Worm (Caenorhabditis elegans) whole organism, young adult: ENCODE results near the gene T24A6.20.
A peak's percentile ranks its signal among the peaks of the same experiment; 100 is the strongest.

ENCODE experiments used
- B0019.2 ChIP-seq: fragments of 200-800 bp; sonication (Bioruptor generic); conservative IDR thresholded peaks from 2 replicates; pipeline ENCODE4 v1.3.6; 2022; ENCODE audit warnings: missing genetic modification reagents, missing genetic modification characterization, missing compliant biosample characterization
- C06A6.2 ChIP-seq: fragments of 200-800 bp; sonication (Bioruptor generic); conservative IDR thresholded peaks from 2 replicates; pipeline ENCODE4 v1.3.6; 2022; ENCODE audit warnings: missing genetic modification characterization, missing compliant biosample characterization
- D2030.7 ChIP-seq: fragments of 200-800 bp; sonication (Bioruptor generic); IDR thresholded peaks from 2 replicates; pipeline ENCODE4 v1.3.6; 2022; ENCODE audit warnings: missing genetic modification reagents, missing genetic modification characterization, missing compliant biosample characterization
- F10E7.11 ChIP-seq: sonication (generic microtip); optimal IDR thresholded peaks from 2 replicates; lab custom pipeline; 2017; ENCODE audit warnings: mild to moderate bottlenecking, missing genetic modification characterization, moderate library complexity, missing compliant biosample characterization
- F33H1.4 ChIP-seq: fragments of 200-800 bp; sonication (Bioruptor generic); IDR thresholded peaks from 2 replicates; pipeline ENCODE4 v1.3.6; 2022; ENCODE audit warnings: missing genetic modification reagents, missing genetic modification characterization, missing compliant biosample characterization
- F37B4.10 ChIP-seq: fragments of 200-800 bp; sonication (Bioruptor generic); IDR thresholded peaks from 2 replicates; pipeline ENCODE4 v1.3.6; 2022; ENCODE audit warnings: missing genetic modification characterization, missing compliant biosample characterization
- F49E8.2 ChIP-seq: sonication (generic microtip); optimal IDR thresholded peaks from 3 replicates; lab custom pipeline; 2017; ENCODE audit warnings: missing genetic modification characterization, mild to moderate bottlenecking, missing compliant biosample characterization, antibody characterized with exemption, moderate library complexity; ENCODE audit not compliant: insufficient read depth
- F52B5.7 ChIP-seq: sonication (generic microtip); optimal IDR thresholded peaks from 2 replicates; lab custom pipeline; 2016; ENCODE audit warnings: mild to moderate bottlenecking, missing genetic modification characterization, missing compliant biosample characterization
- T26A5.8 ChIP-seq: sonication (generic microtip); optimal IDR thresholded peaks from 2 replicates; lab custom pipeline; 2016; ENCODE audit warnings: missing genetic modification characterization, missing compliant biosample characterization
- ZK185.1 ChIP-seq: sonication (generic microtip); optimal IDR thresholded peaks from 2 replicates; lab custom pipeline; 2016; ENCODE audit warnings: mild to moderate bottlenecking, missing genetic modification characterization, missing compliant biosample characterization; ENCODE audit not compliant: poor library complexity, severe bottlenecking
- atf-7 ChIP-seq: sonication (generic microtip); optimal IDR thresholded peaks from 2 replicates; lab custom pipeline; 2017; ENCODE audit warnings: mild to moderate bottlenecking, missing genetic modification characterization, missing compliant biosample characterization
- athp-1 ChIP-seq: sonication (generic microtip); optimal IDR thresholded peaks from 2 replicates; lab custom pipeline; 2017; ENCODE audit warnings: mild to moderate bottlenecking, missing genetic modification characterization, missing compliant biosample characterization
- attf-3 ChIP-seq: fragments of 200-800 bp; sonication (Bioruptor generic); conservative IDR thresholded peaks from 2 replicates; pipeline ENCODE4 v1.3.6; 2022; ENCODE audit warnings: missing genetic modification reagents, missing genetic modification characterization, missing compliant biosample characterization
- cebp-2 ChIP-seq: fragments of 200-800 bp; sonication (Bioruptor generic); IDR thresholded peaks from 2 replicates; pipeline ENCODE4 v1.3.6; 2022; ENCODE audit warnings: missing genetic modification characterization, missing compliant biosample characterization
- ceh-79 ChIP-seq: sonication (generic microtip); optimal IDR thresholded peaks from 2 replicates; lab custom pipeline; 2017; ENCODE audit warnings: mild to moderate bottlenecking, missing genetic modification characterization, missing compliant biosample characterization
- ceh-91 ChIP-seq: fragments of 200-800 bp; sonication (Bioruptor generic); IDR thresholded peaks from 2 replicates; pipeline ENCODE4 v1.3.6; 2022; ENCODE audit warnings: missing genetic modification reagents, missing genetic modification characterization, missing compliant biosample characterization
- dpff-1 ChIP-seq: sonication (generic microtip); optimal IDR thresholded peaks from 2 replicates; lab custom pipeline; 2017; ENCODE audit warnings: mild to moderate bottlenecking, missing genetic modification characterization, missing compliant biosample characterization
- egl-44 ChIP-seq: fragments of 200-800 bp; sonication (Bioruptor generic); IDR thresholded peaks from 2 replicates; pipeline ENCODE4 v1.3.6; 2022; ENCODE audit warnings: missing genetic modification reagents, missing genetic modification characterization, missing compliant biosample characterization
- egrh-3 ChIP-seq: fragments of 200-800 bp; sonication (Bioruptor generic); IDR thresholded peaks from 2 replicates; pipeline ENCODE4 v1.3.6; 2022; ENCODE audit warnings: missing genetic modification reagents, missing genetic modification characterization, missing compliant biosample characterization
- ekl-4 ChIP-seq: fragments of 200-800 bp; sonication (Bioruptor generic); IDR thresholded peaks from 2 replicates; pipeline ENCODE4 v1.3.6; 2022; ENCODE audit warnings: missing genetic modification reagents, missing genetic modification characterization, missing compliant biosample characterization
- him-1 ChIP-seq: sonication (generic microtip); optimal IDR thresholded peaks from 2 replicates; lab custom pipeline; 2016; ENCODE audit warnings: missing genotype, missing genetic modification reagents, missing genetic modification characterization, missing compliant biosample characterization
- hlh-12 ChIP-seq: sonication (generic microtip); optimal IDR thresholded peaks from 2 replicates; lab custom pipeline; 2016; ENCODE audit warnings: missing genetic modification characterization, missing compliant biosample characterization
- hmg-20 ChIP-seq: fragments of 200-800 bp; sonication (Bioruptor generic); IDR thresholded peaks from 2 replicates; pipeline ENCODE4 v1.3.6; 2022; ENCODE audit warnings: missing genetic modification reagents, missing genetic modification characterization, missing compliant biosample characterization
- let-526 ChIP-seq: fragments of 200-800 bp; sonication (Bioruptor generic); IDR thresholded peaks from 2 replicates; pipeline ENCODE4 v1.3.6; 2022; ENCODE audit warnings: missing genetic modification reagents, missing genetic modification characterization, missing compliant biosample characterization
- let-607 ChIP-seq, 2 experiments: fragments of 200-800 bp in 1 of 2; sonication (Bioruptor generic) in 1 of 2; sonication (generic microtip) in 1 of 2; optimal IDR thresholded peaks; 2 replicates each; lab custom pipeline; 2016 to 2018; ENCODE audit warnings: mild to moderate bottlenecking in 2 of 2, missing compliant biosample characterization in 2 of 2, missing genetic modification characterization in 2 of 2, moderate library complexity in 2 of 2, missing genotype in 1 of 2
- lin-40 ChIP-seq: sonication (generic microtip); optimal IDR thresholded peaks from 2 replicates; lab custom pipeline; 2016; ENCODE audit warnings: missing genetic modification characterization, mild to moderate bottlenecking, missing compliant biosample characterization, missing genotype, missing genetic modification reagents
- madf-3 ChIP-seq: fragments of 200-800 bp; sonication (Bioruptor generic); IDR thresholded peaks from 2 replicates; pipeline ENCODE4 v1.3.6; 2022; ENCODE audit warnings: missing genetic modification reagents, missing genetic modification characterization, missing compliant biosample characterization
- mel-28 ChIP-seq: sonication (generic microtip); optimal IDR thresholded peaks from 2 replicates; lab custom pipeline; 2016; ENCODE audit warnings: borderline replicate concordance, mild to moderate bottlenecking, missing genetic modification characterization, missing compliant biosample characterization
- nfya-1 ChIP-seq: sonication (generic microtip); optimal IDR thresholded peaks from 2 replicates; lab custom pipeline; 2017; ENCODE audit warnings: antibody characterized with exemption, missing compliant biosample characterization, missing genetic modification characterization, borderline replicate concordance; ENCODE audit not compliant: insufficient read depth
- nhr-120 ChIP-seq: fragments of 200-800 bp; sonication (Bioruptor generic); IDR thresholded peaks from 2 replicates; pipeline ENCODE4 v1.3.6; 2022; ENCODE audit warnings: missing genetic modification characterization, missing compliant biosample characterization
- nhr-90 ChIP-seq: sonication (generic microtip); optimal IDR thresholded peaks from 2 replicates; lab custom pipeline; 2016; ENCODE audit warnings: missing genotype, mild to moderate bottlenecking, missing genetic modification characterization, missing compliant biosample characterization
- rec-8 ChIP-seq, 2 experiments: sonication (generic microtip); optimal IDR thresholded peaks; 2 replicates each; lab custom pipeline; 2016; ENCODE audit warnings: mild to moderate bottlenecking in 2 of 2, missing genetic modification characterization in 2 of 2, missing genetic modification reagents in 2 of 2, missing genotype in 2 of 2, missing biosample characterization in 1 of 2, missing compliant biosample characterization in 1 of 2, moderate library complexity in 1 of 2
- xnd-1 ChIP-seq: sonication (generic microtip); optimal IDR thresholded peaks from 2 replicates; lab custom pipeline; 2016; ENCODE audit warnings: missing genotype, missing genetic modification reagents, missing genetic modification characterization, missing compliant biosample characterization
- zfh-2 ChIP-seq: fragments of 200-800 bp; sonication (Bioruptor generic); conservative IDR thresholded peaks from 2 replicates; pipeline ENCODE4 v1.3.6; 2022; ENCODE audit warnings: missing genetic modification reagents, missing genetic modification characterization, missing compliant biosample characterization
- ztf-18 ChIP-seq: sonication (generic microtip); optimal IDR thresholded peaks from 2 replicates; lab custom pipeline; 2016; ENCODE audit warnings: missing genotype, mild to moderate bottlenecking, missing genetic modification characterization, missing compliant biosample characterization
- ztf-6 ChIP-seq: fragments of 200-800 bp; sonication (Bioruptor generic); IDR thresholded peaks from 2 replicates; pipeline ENCODE4 v1.3.6; 2022; ENCODE audit warnings: missing genetic modification reagents, missing genetic modification characterization, missing compliant biosample characterization

T24A6.20 gene

DNA sequence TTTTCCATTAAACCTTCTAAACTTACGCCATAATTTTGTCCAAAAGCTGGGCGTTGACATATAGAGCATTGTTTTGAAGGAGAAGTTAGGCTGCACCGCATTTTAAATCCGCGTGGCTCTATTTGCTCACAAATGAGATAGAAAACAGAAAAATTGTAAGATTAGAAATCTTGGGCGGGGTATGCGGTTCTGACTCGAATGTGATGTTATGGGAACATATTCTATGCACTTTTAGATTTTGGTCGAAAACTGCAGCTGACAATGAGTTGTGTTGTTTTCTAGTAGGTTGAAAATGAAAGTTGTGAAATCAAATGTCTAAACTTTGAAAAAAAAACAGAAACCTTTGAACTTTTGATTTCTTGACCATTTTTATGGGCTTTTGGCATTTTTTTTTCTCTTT, 9.6 kb upstream of the T24A6.20 start, which contains the start of gene nhr-222:
Gene nhr-222, minus strand, starts transcription at position 101 of the 400 bp plus-strand sequence.
- TF ChIP-seq hlh-12 (tag; lab: Kevin White, UChicago) = no peak

DNA sequence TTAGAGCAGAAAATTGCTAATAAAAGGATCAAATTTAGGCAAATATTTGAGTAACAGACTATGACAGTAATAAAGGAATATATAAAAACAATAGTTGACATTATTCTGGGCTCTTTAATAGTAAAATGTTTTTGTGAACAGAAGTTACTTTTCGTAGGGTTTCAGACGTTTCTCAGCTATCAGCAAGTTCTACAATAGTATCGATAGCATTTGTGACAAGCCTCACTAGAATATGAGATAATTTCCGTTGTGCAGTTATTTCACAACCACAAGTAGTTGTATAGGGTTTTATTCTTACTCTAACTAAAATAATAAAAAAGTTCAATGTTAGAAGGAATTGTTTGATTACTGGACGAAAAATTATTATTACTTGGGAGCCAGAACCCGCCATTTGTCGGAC, 6.4 kb upstream of the T24A6.20 start, which contains the start of gene srbc-68:
Gene srbc-68, minus strand, starts transcription at position 101 of the 400 bp plus-strand sequence.
- TF ChIP-seq cebp-2 (GFP tag; lab: Robert Waterston, UW) = no peak
- TF ChIP-seq ztf-6 = no peak
- TF ChIP-seq egl-44 (GFP tag; lab: Robert Waterston, UW) = no peak
- TF ChIP-seq nhr-120 (GFP tag; lab: Robert Waterston, UW) = no peak
- TF ChIP-seq ceh-91 = no peak
- TF ChIP-seq xnd-1 (tag; lab: Kevin White, UChicago) = no peak
- no peak for TF ChIP-seq B0019.2 (GFP tag; lab: Robert Waterston, UW)

DNA sequence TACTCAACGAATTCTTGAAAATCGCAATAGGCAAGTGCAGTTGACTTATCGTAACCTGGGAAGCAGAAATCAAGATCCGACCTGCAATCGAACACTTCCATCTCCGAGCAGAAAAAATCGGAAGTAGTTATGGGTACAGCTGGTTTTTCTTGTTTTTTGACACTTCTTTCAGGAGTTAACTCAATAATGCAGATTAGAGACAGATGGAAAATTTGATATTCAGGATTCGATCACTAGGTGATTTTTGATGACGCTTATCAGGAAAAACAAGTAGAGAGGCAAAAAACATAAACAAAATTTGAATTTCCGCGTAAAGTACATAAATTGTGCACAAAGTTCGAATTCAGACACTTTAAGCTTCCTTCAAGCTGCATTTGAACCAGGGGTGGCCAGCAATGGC, 4.1 kb upstream of the T24A6.20 start, which contains the start of gene srw-130:
Gene srw-130, minus strand, starts transcription at position 101 of the 400 bp plus-strand sequence.
- TF ChIP-seq athp-1 (no peak), nhr-120 (GFP tag; lab: Robert Waterston, UW) (no peak), dpff-1 (tag; lab: Kevin White, UChicago) (no peak), rec-8 (tag; optimal IDR thresholded peaks at IDR 0.05; lab: Kevin White, UChicago) (no peak)

DNA sequence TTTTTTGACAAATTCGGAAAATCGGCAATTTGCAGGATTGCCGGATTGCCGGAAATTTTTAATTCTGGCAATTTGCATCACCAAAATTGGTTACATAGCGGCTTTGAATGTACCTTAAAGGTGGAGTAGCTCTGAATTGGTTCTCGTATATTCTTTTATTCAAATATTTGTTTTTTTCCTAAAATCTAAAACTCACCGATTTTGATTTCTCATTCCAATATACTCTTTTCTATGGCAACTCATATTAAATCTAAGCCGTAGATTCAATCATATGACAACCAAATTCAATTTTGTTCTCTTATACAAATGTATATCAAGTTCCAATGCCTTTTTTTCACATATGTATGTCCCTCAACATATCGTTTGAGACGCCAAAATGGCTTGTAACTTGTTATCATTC, 3.4 kb upstream of the T24A6.20 start, which contains the start of gene sri-21:
Gene sri-21, plus strand, starts transcription at position 301 of the 400 bp plus-strand sequence.
- TF ChIP-seq nfya-1 (no peak), ZK185.1 (no peak), D2030.7 (GFP tag; lab: Robert Waterston, UW) (no peak), T26A5.8 (tag; lab: Kevin White, UChicago) (no peak), atf-7 (no peak)
- TF ChIP-seq, all 124 proteins: peak for 0

DNA sequence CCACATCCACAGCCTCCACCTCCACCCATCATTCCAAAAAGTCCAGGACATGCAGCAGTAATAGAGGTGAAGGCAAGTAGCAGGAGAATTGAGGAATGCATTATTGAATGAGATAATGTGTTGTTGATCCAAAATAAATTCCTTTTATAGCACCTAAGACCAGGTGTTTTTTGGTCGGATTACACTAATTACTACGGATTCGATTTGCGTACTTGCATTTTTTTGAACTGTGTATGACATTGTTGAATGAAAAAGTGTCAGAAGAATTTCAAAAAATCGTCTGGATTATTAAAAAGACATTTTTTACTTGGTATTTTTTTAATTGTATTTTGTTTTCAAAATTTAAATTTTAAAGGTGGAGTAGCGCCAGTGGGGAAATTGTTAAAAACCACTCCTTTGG, 1.2 kb upstream of the T24A6.20 start, which contains the start of gene grl-28:
Gene grl-28, minus strand, starts transcription at position 101 of the 400 bp plus-strand sequence.
- no peak for TF ChIP-seq F33H1.4 (GFP tag; lab: Robert Waterston, UW)
- TF ChIP-seq F52B5.7 (tag; lab: Kevin White, UChicago) = no peak
- TF ChIP-seq let-526 (GFP tag; lab: Robert Waterston, UW) = no peak
- TF ChIP-seq F10E7.11 (tag; lab: Kevin White, UChicago) = no peak
- TF ChIP-seq ceh-91 = no peak
- no peak for TF ChIP-seq nhr-90 (tag; lab: Kevin White, UChicago)
- no peak for TF ChIP-seq F37B4.10 (GFP tag; lab: Robert Waterston, UW)
- TF ChIP-seq let-607 (tag; optimal IDR thresholded peaks at IDR 0.05; lab: Kevin White, UChicago) = no peak
- TF ChIP-seq him-1 (tag; lab: Kevin White, UChicago) = no peak
- TF ChIP-seq F49E8.2 (tag; lab: Kevin White, UChicago) = no peak
- TF ChIP-seq egrh-3 (GFP tag; lab: Robert Waterston, UW) = no peak
- TF ChIP-seq ztf-6 = no peak
- TF ChIP-seq ztf-18 (tag; lab: Kevin White, UChicago) = no peak
- no peak for TF ChIP-seq nfya-1
- no peak for TF ChIP-seq ZK185.1
- TF ChIP-seq lin-40 (tag; lab: Kevin White, UChicago) = no peak
- TF ChIP-seq, all 124 proteins: peak for 0

DNA sequence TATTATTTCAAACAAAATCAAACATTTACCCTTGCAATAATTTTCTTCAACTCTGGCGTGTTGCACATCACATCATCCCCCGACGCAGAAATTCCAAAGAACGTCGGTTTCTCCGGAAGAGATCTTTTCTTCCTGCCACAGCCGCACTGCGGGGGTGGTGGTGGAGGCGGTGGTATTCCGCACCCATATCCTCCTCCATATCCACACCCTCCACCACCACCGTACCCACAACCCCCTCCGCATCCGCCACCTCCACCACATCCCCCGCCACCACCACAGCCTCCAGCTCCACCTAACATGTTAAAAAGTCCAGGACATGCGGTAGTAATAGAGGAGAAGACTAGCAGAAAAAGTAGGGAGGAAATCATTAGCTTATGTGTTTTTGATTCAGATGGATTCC, 1.9 kb downstream of the T24A6.20 start, which contains the start of gene grl-29:
Gene grl-29, minus strand, starts transcription at position 368 of the 400 bp plus-strand sequence.
- TF ChIP-seq C06A6.2 (GFP tag; lab: Robert Waterston, UW) (no peak), mel-28 (tag; lab: Kevin White, UChicago) (no peak), zfh-2 (GFP tag; lab: Robert Waterston, UW) (peak; percentile 85), hmg-20 (no peak), madf-3 (no peak), egrh-3 (GFP tag; lab: Robert Waterston, UW) (peak; percentile 74; the same call in 1 of the 2 replicates), attf-3 (GFP tag; lab: Robert Waterston, UW) (no peak), ekl-4 (GFP tag; lab: Robert Waterston, UW) (no peak), ceh-79 (tag; lab: Kevin White, UChicago) (no peak)
